Worm (Caenorhabditis elegans): ENCODE measurements around the gene C32D5.4.

- TF ChIP-seq W03F9.2 (tag; optimal IDR thresholded peaks at IDR 0.05) (no peak), dao-5 (tag; optimal IDR thresholded peaks at IDR 0.05) (no peak), him-1 (tag; optimal IDR thresholded peaks at IDR 0.05) (no peak)
Measured at ce11 chrII:6344513-6344912, 21.6 kb upstream of the C32D5.4 start.

Measured in whole organism, L4/young adult.